Fruit fly (Drosophila melanogaster): ENCODE results near the gene CG15317.
A peak's percentile ranks its signal among the peaks of the same experiment; 100 is the strongest.

The CG15317 gene

DNA sequence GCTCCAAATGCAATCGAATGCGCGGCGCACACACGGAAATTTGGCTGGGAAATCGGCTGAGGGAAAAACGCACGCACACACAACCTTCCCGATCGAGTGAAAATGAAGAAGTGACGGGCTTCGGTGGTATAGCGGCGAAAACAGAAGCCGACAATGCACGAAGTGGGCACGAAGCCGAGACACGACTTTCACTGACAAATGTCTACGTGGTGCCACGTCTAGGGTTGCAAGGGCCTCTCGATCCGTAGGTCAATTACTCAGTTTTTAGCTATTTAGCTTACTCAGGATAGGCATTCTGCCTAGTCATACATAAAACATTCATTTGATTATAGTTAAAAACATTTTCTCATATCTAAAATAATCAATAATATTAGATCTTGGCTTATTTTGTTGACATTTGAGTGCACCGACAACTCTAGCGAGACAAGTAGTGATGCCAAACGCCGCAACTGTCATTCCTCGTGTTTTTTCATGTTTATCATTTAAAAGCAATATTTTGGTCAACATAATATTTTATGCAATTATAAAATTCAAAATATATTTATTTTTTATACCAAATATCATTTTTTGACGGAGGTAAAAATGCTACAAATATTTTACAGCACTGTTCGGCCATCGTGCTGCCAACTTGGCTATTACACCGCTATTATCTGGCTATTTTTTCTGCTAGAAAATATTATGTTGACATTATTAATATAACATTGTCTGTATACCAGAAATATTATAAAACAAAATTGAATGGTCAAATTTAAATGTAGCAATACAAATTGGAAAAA lies 2.6 kb downstream of the CG15317 start (continued):
- TF ChIP-seq gce (GFP tag; IDR thresholded peaks at IDR 0.05): peak; percentile 79; the same call in 2 of the 3 replicates
- peak; percentile 90 for TF ChIP-seq CG10267 (tag; optimal IDR thresholded peaks at IDR 0.05)
- peak; percentile 68 for TF ChIP-seq fd64A (GFP tag; optimal IDR thresholded peaks at IDR 0.05)
- peak; percentile 90 for TF ChIP-seq CG17829 (tag; optimal IDR thresholded peaks at IDR 0.05)
- TF ChIP-seq Dip3 (GFP tag; optimal IDR thresholded peaks at IDR 0.05): peak; percentile 76
- TF ChIP-seq ewg (GFP tag; optimal IDR thresholded peaks at IDR 0.05): peak; percentile 72
- peak; percentile 81; the same call in 2 of the 3 replicates for TF ChIP-seq CG11093 (GFP tag; IDR thresholded peaks at IDR 0.05)
- TF ChIP-seq Lim3 (GFP tag; IDR thresholded peaks at IDR 0.05): 0 out of 2 replicates have a peak, but pooled peaks have one; percentile 54
- TF ChIP-seq CG13894 (tag; optimal IDR thresholded peaks at IDR 0.05): peak; percentile 87
- peak; percentile 85 for TF ChIP-seq CG2889 (GFP tag; IDR thresholded peaks at IDR 0.05)
- peak; percentile 24 for TF ChIP-seq Myb (GFP tag; optimal IDR thresholded peaks at IDR 0.05)
- peak; percentile 85 for TF ChIP-seq B-H2 (GFP tag; optimal IDR thresholded peaks at IDR 0.05)
- peak; percentile 77 for TF ChIP-seq al (GFP tag; IDR thresholded peaks at IDR 0.05)
- TF ChIP-seq slbo (GFP tag; IDR thresholded peaks at IDR 0.05): peak; percentile 91
- peak; percentile 80 for TF ChIP-seq scrt (GFP tag; optimal IDR thresholded peaks at IDR 0.05)
- peak; percentile 63 for TF ChIP-seq MTF-1 (GFP tag; optimal IDR thresholded peaks at IDR 0.05; ENCODE audit: borderline replicate concordance)
- TF ChIP-seq pum (GFP tag; optimal IDR thresholded peaks at IDR 0.05): peak; percentile 80
- peak; percentile 81 for TF ChIP-seq CG10959 (GFP tag; IDR thresholded peaks at IDR 0.05)
- TF ChIP-seq ap (GFP tag; IDR thresholded peaks at IDR 0.05): peak; percentile 79
- TF ChIP-seq otp (GFP tag; IDR thresholded peaks at IDR 0.05): 0 out of 3 replicates have a peak, but pooled peaks have one; percentile 38
- TF ChIP-seq BEAF-32 (GFP tag; optimal IDR thresholded peaks at IDR 0.05): peak; percentile 20
- peak; percentile 86 for TF ChIP-seq ind (GFP tag; optimal IDR thresholded peaks at IDR 0.05)
- peak; percentile 70 for TF ChIP-seq danr (GFP tag; IDR thresholded peaks at IDR 0.05)
- peak; percentile 94 for TF ChIP-seq Xbp1 (GFP tag; optimal IDR thresholded peaks at IDR 0.05)
- peak; percentile 55; the same call in 1 of the 2 replicates for TF ChIP-seq CG11085 (GFP tag; IDR thresholded peaks at IDR 0.05)
- TF ChIP-seq onecut (GFP tag; IDR thresholded peaks at IDR 0.05): peak; percentile 81
- peak; percentile 79 for TF ChIP-seq CG15601 (tag; optimal IDR thresholded peaks at IDR 0.05)
- peak; percentile 75 for TF ChIP-seq CG16815 (GFP tag; optimal IDR thresholded peaks at IDR 0.05)
- peak; percentile 77 for TF ChIP-seq Asciz (GFP tag; optimal IDR thresholded peaks at IDR 0.05)
- peak; percentile 75 for TF ChIP-seq CG6854 (GFP tag; optimal IDR thresholded peaks at IDR 0.05)
- TF ChIP-seq Ada2b (GFP tag; IDR thresholded peaks at IDR 0.05): peak; percentile 81
- peak; percentile 34 for TF ChIP-seq CG4282 (GFP tag; optimal IDR thresholded peaks at IDR 0.05)
- TF ChIP-seq Bgb (GFP tag; IDR thresholded peaks at IDR 0.05; ENCODE audit: partially characterized antibody): peak; percentile 55
- peak; percentile 84 for TF ChIP-seq tio (GFP tag; optimal IDR thresholded peaks at IDR 0.05)
- TF ChIP-seq ttk (GFP tag; IDR thresholded peaks at IDR 0.05): peak; percentile 85
- peak; percentile 61; the same call in 1 of the 3 replicates for TF ChIP-seq CG2199 (GFP tag; IDR thresholded peaks at IDR 0.05)
- TF ChIP-seq CG17385 (GFP tag; optimal IDR thresholded peaks at IDR 0.05): peak; percentile 87
- peak; percentile 49 for TF ChIP-seq CG17802 (tag; optimal IDR thresholded peaks at IDR 0.05)
- no peak for TF ChIP-seq eyg (GFP tag; optimal IDR thresholded peaks at IDR 0.05)
- peak; percentile 47 for TF ChIP-seq exex (tag; optimal IDR thresholded peaks at IDR 0.05)
- TF ChIP-seq Drgx (GFP tag; IDR thresholded peaks at IDR 0.05): peak; percentile 84
- TF ChIP-seq CG3163 (GFP tag; optimal IDR thresholded peaks at IDR 0.05): no peak
- peak; percentile 72 for TF ChIP-seq Camta (GFP tag; optimal IDR thresholded peaks at IDR 0.05)
- peak; percentile 90 for TF ChIP-seq CG7839 (tag; optimal IDR thresholded peaks at IDR 0.05)
- peak; percentile 72 for TF ChIP-seq CG12942 (GFP tag; optimal IDR thresholded peaks at IDR 0.05)
- peak; percentile 85 for TF ChIP-seq CG13775 (GFP tag; optimal IDR thresholded peaks at IDR 0.05)
- peak; percentile 71 for TF ChIP-seq CG6683 (GFP tag; optimal IDR thresholded peaks at IDR 0.05)
- TF ChIP-seq Sin3A (optimal IDR thresholded peaks at IDR 0.05): no peak
- TF ChIP-seq CG7271 (tag; optimal IDR thresholded peaks at IDR 0.05): peak; percentile 71

All from whole organism, embryonic.